Worm (Caenorhabditis elegans) whole organism, L3 larva: Measurements from ENCODE around the gene F18A12.7.

Experiments used
- jun-1 ChIP-seq: fragments of 150-350 bp; optimal IDR thresholded peaks from 2 replicates; lab custom pipeline; 2014; ENCODE audit warnings: missing biosample characterization, missing genetic modification reagents, missing genetic modification characterization
- lsy-12 ChIP-seq: sonication (generic microtip); optimal IDR thresholded peaks from 2 replicates; lab custom pipeline; 2016; ENCODE audit warnings: mild to moderate bottlenecking, missing genetic modification characterization, missing compliant biosample characterization
- nhr-12 ChIP-seq: fragments of 150-350 bp; optimal IDR thresholded peaks from 2 replicates; lab custom pipeline; 2014; ENCODE audit warnings: missing biosample characterization, missing genetic modification characterization
- nhr-237 ChIP-seq: fragments of 150-350 bp; optimal IDR thresholded peaks from 2 replicates; lab custom pipeline; 2014; ENCODE audit warnings: missing biosample characterization, missing genetic modification characterization
- tbx-2 ChIP-seq: sonication (generic microtip); optimal IDR thresholded peaks from 2 replicates; lab custom pipeline; 2016; ENCODE audit warnings: mild to moderate bottlenecking, missing genetic modification characterization, missing compliant biosample characterization
- zag-1 ChIP-seq: fragments of 150-350 bp; optimal IDR thresholded peaks from 2 replicates; lab custom pipeline; 2014; ENCODE audit warnings: missing biosample characterization, missing genetic modification characterization

- TF ChIP-seq nhr-237 (tag; lab: Kevin White, UChicago) (no peak), jun-1 (tag; lab: Kevin White, UChicago) (no peak), lsy-12 (tag; lab: Kevin White, UChicago) (no peak), tbx-2 (tag; lab: Kevin White, UChicago) (no peak), nhr-12 (tag; lab: Kevin White, UChicago) (no peak), zag-1 (no peak)
Observed at ce11 chrII:3368097-3368496, 46.2 kb downstream of the F18A12.7 start, which contains the start of gene Y49F6C.7.
